Worm (Caenorhabditis elegans) whole organism, L1 larva: ENCODE results near the gene tbc-7.
A peak's percentile ranks its signal among the peaks of the same experiment; 100 is the strongest.

Experiments
- C34B4.2 ChIP-seq: sonication (generic microtip); optimal IDR thresholded peaks from 2 replicates; lab custom pipeline; 2017; ENCODE audit warnings: mild to moderate bottlenecking, missing genetic modification characterization, missing compliant biosample characterization
- ama-1 ChIP-seq: fragments of 150-350 bp; optimal IDR thresholded peaks from 2 replicates; lab custom pipeline; 2014
- blmp-1 ChIP-seq: fragments of 150-350 bp; optimal IDR thresholded peaks from 2 replicates; lab custom pipeline; 2014; ENCODE audit warnings: missing biosample characterization, missing genetic modification characterization
- elt-2 ChIP-seq: sonication (generic microtip); optimal IDR thresholded peaks from 2 replicates; lab custom pipeline; 2016; ENCODE audit warnings: missing genetic modification characterization, mild to moderate bottlenecking, inconsistent platforms, missing compliant biosample characterization, missing genetic modification reagents
- lin-39 ChIP-seq: fragments of 150-350 bp; optimal IDR thresholded peaks from 2 replicates; lab custom pipeline; 2014; ENCODE audit warnings: missing biosample characterization, missing genetic modification reagents, missing genetic modification characterization
- mdl-1 ChIP-seq, 2 experiments: fragments of 150-350 bp; optimal IDR thresholded peaks; 2 replicates each; lab custom pipeline; 2014 to 2017; ENCODE audit warnings: missing biosample characterization in 2 of 2, missing genetic modification characterization in 2 of 2, inconsistent platforms in 1 of 2
- nhr-237 ChIP-seq: fragments of 150-350 bp; optimal IDR thresholded peaks from 2 replicates; lab custom pipeline; 2014; ENCODE audit warnings: missing biosample characterization, missing genetic modification characterization
- nhr-71 ChIP-seq: sonication (generic microtip); optimal IDR thresholded peaks from 2 replicates; lab custom pipeline; 2016; ENCODE audit warnings: mild to moderate bottlenecking, missing genetic modification characterization, moderate library complexity, missing compliant biosample characterization

DNA sequence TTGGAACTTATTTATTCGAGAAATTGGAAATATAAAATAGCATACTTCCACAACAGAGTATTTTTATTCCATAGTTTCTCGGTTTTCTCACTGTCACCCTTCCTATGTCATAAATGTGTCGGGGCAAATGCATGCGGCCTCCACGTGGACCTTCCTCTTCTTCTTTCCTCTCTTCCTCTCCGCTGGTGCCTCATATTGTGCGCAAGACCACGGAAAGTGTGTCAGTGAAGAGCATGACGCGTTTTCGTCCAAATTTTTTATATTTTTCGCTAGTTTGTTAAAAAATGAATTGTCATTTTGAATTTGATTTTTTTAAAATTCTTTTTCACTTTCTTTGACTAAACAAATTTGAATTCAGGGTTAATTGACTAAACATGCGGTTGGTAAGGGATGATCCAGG, 31.0 kb downstream of the tbc-7 start, which contains the start of gene mans-3:
- TF ChIP-seq ama-1 (lab: Kevin White, UChicago) (no peak), C34B4.2 (tag; lab: Kevin White, UChicago) (no peak), lin-39 (tag; lab: Kevin White, UChicago) (peak; percentile 78), blmp-1 (tag; lab: Kevin White, UChicago) (peak; percentile 91), mdl-1 (tag; optimal IDR thresholded peaks at IDR 0.05; lab: Kevin White, UChicago) (peak; percentile 76 to 99), nhr-71 (tag; lab: Kevin White, UChicago) (peak; percentile 96), nhr-237 (tag; lab: Kevin White, UChicago) (peak; percentile 35), elt-2 (tag; lab: Kevin White, UChicago) (peak; percentile 74)
